Fruit fly (Drosophila melanogaster): Measurements from ENCODE around the gene QIL1.

The QIL1 gene

DNA sequence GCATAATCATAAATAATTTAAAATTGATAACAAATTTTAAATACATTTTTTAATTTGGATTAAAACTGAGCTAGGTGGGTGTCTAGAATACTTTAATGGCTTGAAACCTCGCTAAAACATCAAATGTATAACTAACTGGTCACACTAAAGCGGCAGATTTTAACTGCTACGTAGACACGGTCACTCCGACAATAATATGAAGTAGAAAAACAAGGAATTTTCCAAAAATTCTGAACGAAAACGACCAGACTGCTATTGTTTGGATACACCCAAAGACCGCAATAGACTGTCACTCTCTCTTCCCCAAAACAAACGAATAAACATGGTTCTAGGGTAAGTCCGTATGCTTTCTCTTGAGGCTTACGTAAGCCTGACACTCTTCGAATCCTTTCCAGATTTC is at the start of gene QIL1:
Gene QIL1 (plus strand): TSS at position 142 of the 400 bp plus-strand sequence.
- TF ChIP-seq usp (GFP tag; optimal IDR thresholded peaks at IDR 0.05), result no peak
- no peak for TF ChIP-seq psq (optimal IDR thresholded peaks at IDR 0.05)

- TF ChIP-seq psq (optimal IDR thresholded peaks at IDR 0.05) (no peak), CG8478 (optimal IDR thresholded peaks at IDR 0.05) (no peak), pan (optimal IDR thresholded peaks at IDR 0.05) (no peak), Dll (optimal IDR thresholded peaks at IDR 0.05) (no peak), usp (GFP tag; optimal IDR thresholded peaks at IDR 0.05) (no peak), EcR (GFP tag; optimal IDR thresholded peaks at IDR 0.05) (no peak)
Observed at dm6 chr3L:17415967-17416749, 49.6 kb upstream of the QIL1 start.

DNA sequence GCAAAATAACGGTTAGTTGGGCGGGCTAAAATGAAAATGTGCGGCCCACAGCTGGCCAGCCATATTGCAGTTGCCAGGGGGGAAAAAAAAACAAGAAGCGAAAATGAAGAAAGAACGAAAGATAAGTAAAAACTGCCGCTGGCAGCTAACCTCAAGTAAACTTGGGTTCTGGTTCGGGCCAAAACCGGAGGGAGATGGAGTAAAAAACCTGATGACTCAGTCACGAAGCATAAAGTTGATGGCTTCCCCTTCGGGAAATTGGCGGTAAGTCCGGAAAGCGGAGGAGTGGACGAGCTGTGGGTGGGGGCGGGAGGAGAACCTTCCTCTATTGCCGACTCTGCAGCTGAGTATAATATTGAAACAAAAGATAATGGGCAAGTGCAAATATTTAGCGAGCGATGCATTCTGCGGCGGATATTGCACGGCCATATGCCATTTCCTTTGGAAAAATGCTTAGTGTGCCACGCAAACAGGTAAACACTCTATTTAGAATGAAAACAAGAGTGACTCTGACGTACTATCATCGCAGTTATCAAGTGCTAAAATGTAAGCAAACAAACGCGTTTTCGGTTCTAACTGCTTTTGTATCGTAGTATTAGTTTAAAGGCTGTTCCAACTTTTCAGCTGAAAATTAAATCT is 46.5 kb upstream of the QIL1 start:
- TF ChIP-seq EcR (GFP tag; optimal IDR thresholded peaks at IDR 0.05), result peak in 1 of 2 experiments; percentile 60
- TF ChIP-seq psq (optimal IDR thresholded peaks at IDR 0.05), result no peak

DNA sequence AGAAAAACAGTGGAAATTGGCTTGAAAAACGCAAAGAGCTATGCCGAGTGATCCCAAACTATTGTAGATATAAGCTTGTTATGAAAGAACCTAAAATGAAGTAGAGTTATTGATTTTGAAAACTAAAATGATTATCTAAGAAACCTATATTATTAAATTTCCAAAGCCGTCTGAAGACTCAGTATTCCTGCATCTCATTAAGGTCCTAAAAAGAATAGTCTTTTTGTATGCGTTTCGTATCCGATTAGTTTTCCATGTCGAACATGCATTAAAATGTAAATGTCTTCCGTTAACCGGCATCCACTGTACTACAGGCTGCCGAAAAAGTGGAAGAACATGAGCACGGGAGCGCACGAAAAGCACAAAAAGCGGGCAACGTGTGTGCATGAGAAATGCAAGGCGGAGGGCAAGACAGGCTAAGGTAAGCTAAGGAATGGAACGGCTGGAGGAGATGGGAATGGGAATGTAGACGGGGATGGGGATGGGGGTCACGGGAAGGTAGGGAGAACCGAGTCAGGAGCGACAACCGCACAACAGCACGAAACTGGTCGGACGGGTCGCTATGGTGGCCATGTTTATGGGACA is 45.0 kb upstream of the QIL1 start:
- TF ChIP-seq psq (optimal IDR thresholded peaks at IDR 0.05) (no peak), EcR (GFP tag; optimal IDR thresholded peaks at IDR 0.05) (peak in 1 of 2 experiments; percentile 80)

dm6 chr3L:17421319-17421718 is 44.4 kb upstream of the QIL1 start, which contains the start of gene blot:
Gene blot, minus strand, starts transcription at chr3L:17421514.
- TF ChIP-seq pan (optimal IDR thresholded peaks at IDR 0.05) (no peak), Dll (optimal IDR thresholded peaks at IDR 0.05) (peak; percentile 12)

dm6 chr3L:17425132-17425713 is 40.5 kb upstream of the QIL1 start, which contains the start of the genes Sec3 and COX7B:
Gene Sec3, minus strand, starts transcription at chr3L:17425217.
Gene COX7B, plus strand, starts transcription at chr3L:17425477.
- TF ChIP-seq pan (optimal IDR thresholded peaks at IDR 0.05) (no peak), EcR (GFP tag; optimal IDR thresholded peaks at IDR 0.05) (no peak), usp (GFP tag; optimal IDR thresholded peaks at IDR 0.05) (no peak), Dll (optimal IDR thresholded peaks at IDR 0.05) (no peak), CG8478 (optimal IDR thresholded peaks at IDR 0.05) (no peak), psq (optimal IDR thresholded peaks at IDR 0.05) (no peak)

DNA sequence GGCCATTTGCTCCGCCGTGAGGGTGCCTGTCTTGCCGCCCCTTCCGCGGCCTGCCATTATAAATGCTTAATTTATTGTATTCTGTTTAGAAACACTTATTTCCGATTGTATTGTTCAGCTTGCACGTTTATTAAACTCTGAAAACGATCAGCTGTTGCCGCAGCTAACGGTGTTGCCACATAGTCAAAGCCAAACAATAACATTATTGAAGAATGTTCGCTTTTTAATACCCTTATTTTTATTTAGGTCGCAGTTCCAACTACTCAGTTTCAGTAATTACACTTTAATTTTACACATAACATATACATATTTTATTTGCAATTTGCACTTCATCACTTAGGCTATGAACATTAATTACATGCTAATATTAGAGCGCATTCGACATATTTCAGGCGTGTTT is 38.7 kb upstream of the QIL1 start, which contains the start of gene Polr3G:
Gene Polr3G (minus strand): TSS at position 118 of the 400 bp plus-strand sequence.
- TF ChIP-seq EcR (GFP tag; optimal IDR thresholded peaks at IDR 0.05), result no peak
- no peak for TF ChIP-seq pan (optimal IDR thresholded peaks at IDR 0.05)
- no peak for TF ChIP-seq CG8478 (optimal IDR thresholded peaks at IDR 0.05)
- TF ChIP-seq usp (GFP tag; optimal IDR thresholded peaks at IDR 0.05), result no peak
- TF ChIP-seq psq (optimal IDR thresholded peaks at IDR 0.05), result no peak
- no peak for TF ChIP-seq Dll (optimal IDR thresholded peaks at IDR 0.05)

DNA sequence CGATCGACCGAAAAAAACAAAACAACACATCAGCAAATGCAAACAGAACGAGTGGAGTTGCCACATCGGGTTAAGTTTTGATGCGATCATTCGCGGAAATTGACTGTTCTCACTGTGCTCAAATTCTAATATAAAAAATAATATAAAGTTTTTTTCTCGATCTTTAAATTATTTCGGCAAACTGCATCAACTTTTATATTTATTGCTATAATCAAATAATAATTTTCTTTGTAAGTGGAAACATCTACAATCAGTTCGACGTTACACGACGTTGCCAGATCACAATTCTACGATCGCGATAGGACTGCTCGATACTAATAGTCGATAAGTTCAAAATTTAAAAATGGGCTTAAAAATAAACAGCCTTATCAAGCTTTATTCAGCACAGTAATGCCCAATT is 37.0 kb upstream of the QIL1 start, which contains the start of gene Gorab:
Gene Gorab (minus strand): TSS at position 58 of the 400 bp plus-strand sequence.
- TF ChIP-seq pan (optimal IDR thresholded peaks at IDR 0.05), result no peak
- no peak for TF ChIP-seq Dll (optimal IDR thresholded peaks at IDR 0.05)
- TF ChIP-seq CG8478 (optimal IDR thresholded peaks at IDR 0.05), result no peak
- no peak for TF ChIP-seq psq (optimal IDR thresholded peaks at IDR 0.05)
- TF ChIP-seq usp (GFP tag; optimal IDR thresholded peaks at IDR 0.05), result no peak
- TF ChIP-seq EcR (GFP tag; optimal IDR thresholded peaks at IDR 0.05), result no peak

dm6 chr3L:17430390-17430789 is 35.4 kb upstream of the QIL1 start:
- no peak for TF ChIP-seq pan (optimal IDR thresholded peaks at IDR 0.05)
- TF ChIP-seq psq (optimal IDR thresholded peaks at IDR 0.05), result no peak
- no peak for TF ChIP-seq CG8478 (optimal IDR thresholded peaks at IDR 0.05)
- TF ChIP-seq EcR (GFP tag; optimal IDR thresholded peaks at IDR 0.05), result no peak
- TF ChIP-seq Dll (optimal IDR thresholded peaks at IDR 0.05), result no peak
- TF ChIP-seq usp (GFP tag; optimal IDR thresholded peaks at IDR 0.05), result no peak

DNA sequence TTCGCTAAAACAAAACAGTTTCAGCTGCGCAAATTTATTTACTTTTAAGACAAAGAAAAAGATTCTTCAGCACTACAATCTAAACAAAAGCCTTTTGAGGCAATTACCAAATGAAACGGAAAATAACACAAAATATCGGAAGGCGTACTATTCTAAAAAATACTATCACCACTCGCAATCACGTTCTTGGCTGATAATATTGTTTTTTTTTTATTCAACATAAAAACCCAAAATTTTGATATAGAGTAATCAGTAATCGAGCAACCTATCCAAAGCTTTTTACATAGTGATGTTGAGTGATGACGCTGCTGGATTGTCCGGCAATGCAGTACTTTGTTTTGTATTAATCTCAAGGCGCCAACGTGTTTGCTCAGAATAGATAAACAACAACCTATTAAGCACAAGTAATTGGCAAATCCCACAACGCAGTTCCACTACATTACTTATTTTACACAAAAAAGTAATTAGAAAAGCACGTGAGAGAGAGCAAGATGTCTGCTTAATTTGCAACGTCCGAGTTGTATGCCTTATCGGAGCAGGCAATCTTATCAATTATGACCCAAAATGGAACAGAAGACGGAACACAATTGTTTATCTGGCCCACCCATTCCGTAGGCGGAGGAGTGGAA is 34.7 kb upstream of the QIL1 start:
- TF ChIP-seq pan (optimal IDR thresholded peaks at IDR 0.05) (no peak), CG8478 (optimal IDR thresholded peaks at IDR 0.05) (no peak), usp (GFP tag; optimal IDR thresholded peaks at IDR 0.05) (no peak), EcR (GFP tag; optimal IDR thresholded peaks at IDR 0.05) (no peak), Dll (optimal IDR thresholded peaks at IDR 0.05) (no peak), psq (optimal IDR thresholded peaks at IDR 0.05) (no peak)

DNA sequence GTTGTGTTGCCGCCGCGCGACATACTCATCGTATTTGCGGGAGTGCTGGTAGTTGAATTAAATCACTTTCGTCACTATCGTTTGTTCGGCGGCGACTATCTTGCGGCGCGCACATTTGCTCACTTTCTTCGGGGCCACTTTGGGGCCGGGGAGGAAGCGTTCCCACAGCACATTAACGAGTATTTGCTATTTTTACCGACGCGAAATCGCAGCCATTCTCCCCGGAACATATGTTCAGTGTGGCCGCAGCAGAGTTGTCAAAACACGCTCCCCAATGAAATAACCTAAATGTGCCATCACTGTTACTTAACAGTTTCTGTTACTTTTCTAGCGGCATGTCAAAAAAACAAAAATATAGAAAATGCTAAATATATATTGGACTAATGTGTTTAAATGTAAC is 32.8 kb upstream of the QIL1 start, which contains the start of gene frc:
Gene frc (minus strand): TSS at position 244 of the 400 bp plus-strand sequence.
- TF ChIP-seq Dll (optimal IDR thresholded peaks at IDR 0.05) (no peak), pan (optimal IDR thresholded peaks at IDR 0.05) (no peak), EcR (GFP tag; optimal IDR thresholded peaks at IDR 0.05) (no peak), psq (optimal IDR thresholded peaks at IDR 0.05) (no peak), CG8478 (optimal IDR thresholded peaks at IDR 0.05) (no peak), usp (GFP tag; optimal IDR thresholded peaks at IDR 0.05) (no peak)

DNA sequence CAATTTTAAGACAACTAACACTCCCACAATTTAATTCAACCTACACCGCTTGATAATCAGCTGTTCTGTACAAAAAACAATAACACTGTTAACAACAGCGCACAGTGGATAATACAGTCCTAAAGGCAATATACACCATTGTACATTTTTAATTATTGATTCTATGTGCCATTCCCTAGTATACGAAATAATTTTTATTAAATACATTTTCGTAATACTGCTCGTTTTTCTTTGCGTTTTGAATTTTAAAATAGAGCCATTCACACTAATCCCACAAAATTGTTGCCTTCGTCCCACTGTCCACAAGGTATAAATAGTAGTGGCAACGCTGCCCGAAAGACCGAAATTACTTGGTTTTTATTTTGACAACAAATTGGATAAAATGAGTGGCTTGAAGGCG is 32.2 kb upstream of the QIL1 start, which contains the start of the genes Coq4 and CG32176:
Gene Coq4 (minus strand): TSS at position 67 of the 400 bp plus-strand sequence.
Gene CG32176 (plus strand): TSS at position 314 of the 400 bp plus-strand sequence.
- TF ChIP-seq usp (GFP tag; optimal IDR thresholded peaks at IDR 0.05), result no peak

Data from whole organism.